Worm (Caenorhabditis elegans) whole organism, mixed stage, embryonic: ENCODE results near the gene K10H10.7.

ENCODE experiments used
- M03D4.4 ChIP-seq: sonication (generic microtip); optimal IDR thresholded peaks from 2 replicates; lab custom pipeline; 2017; ENCODE audit warnings: mild to moderate bottlenecking, missing genetic modification characterization, missing compliant biosample characterization
- bed-3 ChIP-seq: fragments of 200-800 bp; sonication (Bioruptor generic); optimal IDR thresholded peaks from 3 replicates; lab custom pipeline; 2018; ENCODE audit warnings: mild to moderate bottlenecking, missing genetic modification characterization, moderate library complexity, missing compliant biosample characterization
- blmp-1 ChIP-seq: fragments of 150-350 bp; optimal IDR thresholded peaks from 2 replicates; lab custom pipeline; 2014; ENCODE audit warnings: missing biosample characterization, missing genetic modification characterization
- ceh-39 ChIP-seq: fragments of 150-350 bp; optimal IDR thresholded peaks from 2 replicates; lab custom pipeline; 2014; ENCODE audit warnings: missing biosample characterization, missing genetic modification characterization
- ceh-43 ChIP-seq: fragments of 200-800 bp; sonication (Bioruptor generic); optimal IDR thresholded peaks from 2 replicates; lab custom pipeline; 2018; ENCODE audit warnings: mild to moderate bottlenecking, missing genetic modification characterization, moderate library complexity, missing compliant biosample characterization
- ceh-83 ChIP-seq: fragments of 200-800 bp; sonication (Bioruptor generic); optimal IDR thresholded peaks from 2 replicates; lab custom pipeline; 2018; ENCODE audit warnings: mild to moderate bottlenecking, missing genetic modification characterization, missing compliant biosample characterization
- ces-1 ChIP-seq: fragments of 150-350 bp; optimal IDR thresholded peaks from 2 replicates; lab custom pipeline; 2014; ENCODE audit warnings: missing biosample characterization, missing genetic modification reagents, missing genetic modification characterization
- elt-1 ChIP-seq: sonication (generic microtip); optimal IDR thresholded peaks from 2 replicates; lab custom pipeline; 2017; ENCODE audit warnings: missing genetic modification characterization, mild to moderate bottlenecking, missing compliant biosample characterization, antibody characterized with exemption, moderate library complexity, borderline replicate concordance; ENCODE audit not compliant: insufficient read depth
- elt-3 ChIP-seq: fragments of 150-350 bp; optimal IDR thresholded peaks from 2 replicates; lab custom pipeline; 2014; ENCODE audit warnings: missing biosample characterization, missing genetic modification characterization
- flh-1 ChIP-seq: fragments of 200-800 bp; sonication (Bioruptor generic); optimal IDR thresholded peaks from 2 replicates; lab custom pipeline; 2018; ENCODE audit warnings: mild to moderate bottlenecking, missing genetic modification characterization, moderate library complexity, missing compliant biosample characterization
- ham-2 ChIP-seq: fragments of 200-800 bp; sonication (Bioruptor generic); optimal IDR thresholded peaks from 2 replicates; lab custom pipeline; 2018; ENCODE audit warnings: mild to moderate bottlenecking, missing genetic modification characterization, missing compliant biosample characterization
- hlh-1 ChIP-seq: fragments of 150-350 bp; optimal IDR thresholded peaks from 2 replicates; lab custom pipeline; 2014; ENCODE audit warnings: missing biosample characterization, missing genetic modification reagents, missing genetic modification characterization
- lin-13 ChIP-seq: fragments of 150-350 bp; optimal IDR thresholded peaks from 2 replicates; lab custom pipeline; 2014; ENCODE audit warnings: missing biosample characterization, missing genetic modification characterization
- lin-32 ChIP-seq: fragments of 200-800 bp; sonication (Bioruptor generic); optimal IDR thresholded peaks from 2 replicates; lab custom pipeline; 2018; ENCODE audit warnings: mild to moderate bottlenecking, missing genetic modification characterization, missing compliant biosample characterization
- lsy-2 ChIP-seq: fragments of 150-350 bp; optimal IDR thresholded peaks from 2 replicates; lab custom pipeline; 2014; ENCODE audit warnings: missing biosample characterization, missing genetic modification characterization
- mab-5 ChIP-seq: fragments of 150-350 bp; optimal IDR thresholded peaks from 2 replicates; lab custom pipeline; 2014; ENCODE audit warnings: missing biosample characterization, missing genetic modification characterization
- mep-1 ChIP-seq: fragments of 150-350 bp; optimal IDR thresholded peaks from 2 replicates; lab custom pipeline; 2017; ENCODE audit warnings: missing biosample characterization, missing genetic modification reagents, missing genetic modification characterization, inconsistent platforms
- mls-2 ChIP-seq: sonication (generic microtip); optimal IDR thresholded peaks from 2 replicates; lab custom pipeline; 2016; ENCODE audit warnings: mild to moderate bottlenecking, missing genetic modification characterization, moderate library complexity, missing compliant biosample characterization
- nhr-12 ChIP-seq: fragments of 150-350 bp; optimal IDR thresholded peaks from 2 replicates; lab custom pipeline; 2014; ENCODE audit warnings: missing biosample characterization, missing genetic modification characterization
- nhr-2 ChIP-seq: fragments of 150-350 bp; optimal IDR thresholded peaks from 2 replicates; lab custom pipeline; 2014; ENCODE audit warnings: missing biosample characterization, missing genetic modification characterization
- nhr-237 ChIP-seq: fragments of 150-350 bp; optimal IDR thresholded peaks from 2 replicates; lab custom pipeline; 2014; ENCODE audit warnings: missing biosample characterization, missing genetic modification characterization
- nhr-28 ChIP-seq: fragments of 150-350 bp; optimal IDR thresholded peaks from 2 replicates; lab custom pipeline; 2014; ENCODE audit warnings: missing biosample characterization, missing genetic modification characterization
- pha-4 ChIP-seq: fragments of 150-350 bp; optimal IDR thresholded peaks from 2 replicates; lab custom pipeline; 2018; ENCODE audit warnings: missing biosample characterization, missing genetic modification reagents, missing genetic modification characterization
- sem-2 ChIP-seq: fragments of 200-800 bp; sonication (Bioruptor generic); optimal IDR thresholded peaks from 2 replicates; lab custom pipeline; 2018; ENCODE audit warnings: mild to moderate bottlenecking, missing genetic modification characterization, missing compliant biosample characterization
- snpc-4 ChIP-seq: fragments of 150-350 bp; optimal IDR thresholded peaks from 2 replicates; lab custom pipeline; 2014; ENCODE audit warnings: missing biosample characterization, missing genetic modification characterization
- sptf-1 ChIP-seq: sonication (generic microtip); optimal IDR thresholded peaks from 2 replicates; lab custom pipeline; 2017; ENCODE audit warnings: mild to moderate bottlenecking, missing genetic modification characterization, moderate library complexity, missing compliant biosample characterization
- tbx-8 ChIP-seq: fragments of 200-800 bp; sonication (Bioruptor generic); optimal IDR thresholded peaks from 2 replicates; lab custom pipeline; 2018; ENCODE audit warnings: mild to moderate bottlenecking, missing genetic modification characterization, moderate library complexity, missing compliant biosample characterization
- unc-120 ChIP-seq: sonication (generic microtip); optimal IDR thresholded peaks from 2 replicates; lab custom pipeline; 2017; ENCODE audit warnings: missing genetic modification characterization, missing compliant biosample characterization; ENCODE audit not compliant: poor library complexity, severe bottlenecking
- unc-39 ChIP-seq: fragments of 150-350 bp; optimal IDR thresholded peaks from 2 replicates; lab custom pipeline; 2014; ENCODE audit warnings: missing biosample characterization, missing genetic modification characterization
- unc-62 ChIP-seq: fragments of 150-350 bp; optimal IDR thresholded peaks from 2 replicates; lab custom pipeline; 2014; ENCODE audit warnings: missing biosample characterization, missing genetic modification reagents, missing genetic modification characterization
- zip-8 ChIP-seq: fragments of 150-350 bp; optimal IDR thresholded peaks from 2 replicates; lab custom pipeline; 2014; ENCODE audit warnings: missing biosample characterization, missing genetic modification characterization

The K10H10.7 gene

ce11 chrII:14511189-14511588 lies 3.7 kb upstream of the K10H10.7 start, which contains the start of gene K10H10.13:
TSS of gene K10H10.13 (minus strand) at chrII:14511289.
- TF ChIP-seq nhr-28 (tag; lab: Kevin White, UChicago) (no peak), sptf-1 (tag; lab: Kevin White, UChicago) (no peak), flh-1 (GFP tag; lab: Kevin White, UChicago) (no peak), nhr-237 (tag; lab: Kevin White, UChicago) (no peak), M03D4.4 (tag; lab: Kevin White, UChicago) (no peak), blmp-1 (tag; lab: Kevin White, UChicago) (no peak), ceh-39 (tag; lab: Kevin White, UChicago) (no peak), unc-62 (GFP tag; lab: Kevin White, UChicago) (no peak), sem-2 (GFP tag; lab: Kevin White, UChicago) (no peak), hlh-1 (tag; lab: Kevin White, UChicago) (no peak), unc-120 (no peak), ham-2 (GFP tag; lab: Kevin White, UChicago) (no peak), lin-13 (tag; lab: Kevin White, UChicago) (no peak), nhr-2 (tag; lab: Kevin White, UChicago) (no peak), bed-3 (GFP tag; lab: Kevin White, UChicago) (no peak), snpc-4 (no peak), mep-1 (no peak), ces-1 (GFP tag; lab: Kevin White, UChicago) (no peak), lin-32 (no peak), mab-5 (tag; lab: Kevin White, UChicago) (no peak)

DNA sequence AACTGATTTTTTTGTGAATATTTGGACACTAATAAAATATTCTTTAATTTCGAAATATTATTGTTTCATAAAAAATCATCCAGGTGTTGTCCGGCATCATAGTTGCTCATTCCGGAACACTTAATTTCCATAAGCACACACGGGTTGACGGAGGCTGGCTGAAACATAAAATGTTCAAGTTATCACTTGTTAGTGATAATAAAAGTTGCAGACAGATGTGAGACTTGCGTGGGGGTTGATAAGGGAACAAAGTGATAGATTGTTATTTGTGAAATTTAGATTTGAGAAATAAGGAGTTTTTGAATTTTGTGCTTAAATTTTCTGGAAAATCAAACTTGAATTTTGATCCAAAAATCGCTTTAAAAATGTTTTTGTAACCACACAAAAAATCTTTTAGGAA lies 2.7 kb upstream of the K10H10.7 start:
- no peak for TF ChIP-seq ceh-43 (GFP tag; lab: Kevin White, UChicago)
- TF ChIP-seq ces-1 (GFP tag; lab: Kevin White, UChicago): no peak
- no peak for TF ChIP-seq elt-3 (tag; lab: Kevin White, UChicago)
- TF ChIP-seq, all 35 proteins: peak for 0

DNA sequence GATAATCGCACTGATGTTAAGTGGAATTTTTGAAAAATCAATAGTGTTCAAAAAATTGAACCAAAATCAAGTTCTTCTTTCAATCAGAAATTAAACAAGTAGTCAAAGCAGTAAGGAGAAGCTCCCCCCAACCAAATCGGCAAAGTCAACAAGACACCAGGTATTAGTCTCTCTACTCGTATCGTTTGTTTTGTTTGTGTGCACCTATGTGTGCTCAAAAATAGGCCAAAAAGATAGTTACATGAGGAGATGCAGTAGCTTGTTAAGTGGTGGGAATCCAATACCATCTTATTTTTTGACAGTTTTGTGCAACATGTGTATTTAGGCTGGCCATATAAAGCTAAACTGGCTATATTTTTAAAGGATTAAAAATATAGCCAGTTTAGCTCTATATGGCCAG lies 1.2 kb downstream of the K10H10.7 start, which contains the start of gene K10H10.12:
K10H10.12 (minus strand) TSS at position 101 of the 400 bp plus-strand sequence.
- no peak for TF ChIP-seq tbx-8
- no peak for TF ChIP-seq lin-32
- TF ChIP-seq nhr-28 (tag; lab: Kevin White, UChicago): no peak
- TF ChIP-seq nhr-2 (tag; lab: Kevin White, UChicago): no peak

DNA sequence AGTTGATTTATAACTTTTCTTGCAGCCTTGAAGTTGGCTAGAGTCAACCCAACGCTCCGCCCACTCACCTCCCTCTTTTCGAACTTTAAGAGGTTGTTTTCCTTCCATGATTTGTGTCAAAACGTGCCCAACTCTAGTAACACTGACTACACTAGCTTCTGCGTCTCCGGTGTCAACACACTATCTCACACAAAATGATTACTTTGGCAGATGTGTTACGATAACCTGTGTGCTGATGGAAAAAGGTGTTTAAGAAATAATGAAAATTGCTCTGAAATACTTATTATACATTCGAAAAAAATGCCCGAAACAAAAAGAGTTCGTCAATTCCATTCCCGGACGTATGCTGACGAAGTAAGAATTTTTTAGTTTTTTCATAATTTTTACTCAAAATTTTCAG lies 4.5 kb downstream of the K10H10.7 start, which contains the start of gene K10H10.6:
K10H10.6 (plus strand) TSS at position 301 of the 400 bp plus-strand sequence.
- TF ChIP-seq zip-8 (tag; lab: Kevin White, UChicago) (no peak), sem-2 (GFP tag; lab: Kevin White, UChicago) (no peak), lin-32 (no peak), ceh-83 (GFP tag; lab: Kevin White, UChicago) (no peak), unc-62 (GFP tag; lab: Kevin White, UChicago) (no peak), mab-5 (tag; lab: Kevin White, UChicago) (no peak), unc-120 (no peak)

DNA sequence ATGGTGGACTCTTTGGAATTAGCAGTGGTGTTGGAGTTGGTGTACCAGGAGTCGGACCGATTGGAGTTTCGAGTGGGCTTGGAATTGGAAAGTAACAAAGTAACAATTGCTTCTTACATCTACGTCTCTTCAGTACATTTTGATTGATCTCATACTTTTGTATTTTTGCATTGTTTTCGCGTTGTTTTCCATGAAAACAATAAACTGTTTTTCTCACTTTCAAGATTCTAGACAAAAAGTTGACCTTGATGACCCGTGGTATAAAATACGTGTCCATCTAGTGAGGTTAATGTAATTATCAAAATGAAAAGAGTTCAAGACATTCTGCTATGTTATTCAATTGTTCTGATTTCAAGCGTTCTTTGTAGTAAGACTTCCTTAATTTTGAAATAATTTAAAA lies 6.0 kb downstream of the K10H10.7 start, which contains the start of gene K10H10.5:
K10H10.5 (plus strand) TSS at position 301 of the 400 bp plus-strand sequence.
- TF ChIP-seq ceh-39 (tag; lab: Kevin White, UChicago) (no peak), unc-39 (tag; lab: Kevin White, UChicago) (no peak), lin-13 (tag; lab: Kevin White, UChicago) (no peak), nhr-237 (tag; lab: Kevin White, UChicago) (no peak), mab-5 (tag; lab: Kevin White, UChicago) (no peak), nhr-28 (tag; lab: Kevin White, UChicago) (no peak), bed-3 (GFP tag; lab: Kevin White, UChicago) (no peak), blmp-1 (tag; lab: Kevin White, UChicago) (no peak), pha-4 (tag; lab: Kevin White, UChicago) (no peak), unc-120 (no peak)

ce11 chrII:14500122-14500521 lies 7.3 kb downstream of the K10H10.7 start, which contains the start of gene K10H10.4:
TSS of gene K10H10.4 (plus strand) at chrII:14500422.
- TF ChIP-seq lin-32: no peak
- no peak for TF ChIP-seq tbx-8
- TF ChIP-seq elt-1 (tag; lab: Kevin White, UChicago): no peak
- no peak for TF ChIP-seq lsy-2
- no peak for TF ChIP-seq mab-5 (tag; lab: Kevin White, UChicago)
- TF ChIP-seq sptf-1 (tag; lab: Kevin White, UChicago): no peak
- TF ChIP-seq bed-3 (GFP tag; lab: Kevin White, UChicago): no peak
- TF ChIP-seq nhr-28 (tag; lab: Kevin White, UChicago): no peak
- TF ChIP-seq ceh-43 (GFP tag; lab: Kevin White, UChicago): no peak
- no peak for TF ChIP-seq hlh-1 (tag; lab: Kevin White, UChicago)
- no peak for TF ChIP-seq blmp-1 (tag; lab: Kevin White, UChicago)
- TF ChIP-seq ceh-39 (tag; lab: Kevin White, UChicago): no peak
- TF ChIP-seq ceh-83 (GFP tag; lab: Kevin White, UChicago): no peak
- no peak for TF ChIP-seq sem-2 (GFP tag; lab: Kevin White, UChicago)
- no peak for TF ChIP-seq ces-1 (GFP tag; lab: Kevin White, UChicago)
- no peak for TF ChIP-seq unc-120
- TF ChIP-seq unc-62 (GFP tag; lab: Kevin White, UChicago): no peak
- TF ChIP-seq nhr-12 (tag; lab: Kevin White, UChicago): no peak
- TF ChIP-seq M03D4.4 (tag; lab: Kevin White, UChicago): no peak
- no peak for TF ChIP-seq mls-2 (tag; lab: Kevin White, UChicago)
